Worm (Caenorhabditis elegans): ENCODE results near the gene algn-6.

Gene algn-6

ce11 chrII:8071801-8072544, 32.4 kb downstream of the algn-6 start:
- TF ChIP-seq attf-5 (GFP tag; optimal IDR thresholded peaks at IDR 0.05): peak; percentile 37
- peak; percentile 15 for TF ChIP-seq K12H6.12 (tag; optimal IDR thresholded peaks at IDR 0.05)
- no peak for TF ChIP-seq akir-1 (GFP tag; optimal IDR thresholded peaks at IDR 0.05)
- no peak for TF ChIP-seq mel-28 (tag; optimal IDR thresholded peaks at IDR 0.05; ENCODE audit: borderline replicate concordance)
- no peak for TF ChIP-seq cebp-1 (GFP tag; IDR thresholded peaks at IDR 0.05)
- peak; percentile 34 for TF ChIP-seq cebp-1 (tag; optimal IDR thresholded peaks at IDR 0.05)
- no peak for TF ChIP-seq atf-7 (tag; optimal IDR thresholded peaks at IDR 0.05)
- peak; percentile 50 for TF ChIP-seq somi-1 (GFP tag; optimal IDR thresholded peaks at IDR 0.05)
- no peak for TF ChIP-seq aptf-2 (GFP tag; conservative IDR thresholded peaks at IDR 0.05)
- peak in 1 of 3 experiments; percentile 13 for TF ChIP-seq lin-35 (GFP tag; optimal IDR thresholded peaks at IDR 0.05)

DNA sequence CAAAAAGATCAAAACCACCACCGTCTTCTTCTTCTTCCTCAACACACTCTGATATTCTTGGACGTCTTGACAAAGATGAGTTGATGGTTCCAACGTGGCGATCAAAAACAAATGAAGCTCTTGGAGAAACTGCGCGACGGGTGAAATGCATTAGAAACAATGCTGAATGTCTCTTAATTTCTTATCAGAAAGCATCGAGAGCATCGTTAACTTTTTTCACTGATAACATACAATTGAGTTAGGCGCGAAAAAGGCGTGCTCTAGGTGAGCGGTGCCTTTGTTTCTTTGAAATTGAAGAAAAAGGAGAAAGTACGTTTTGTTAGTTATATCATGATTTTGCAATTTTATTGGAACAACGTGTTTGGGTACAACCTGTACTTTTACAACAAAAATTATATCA, 33.6 kb downstream of the algn-6 start, which contains the start of gene gpcp-2:
gpcp-2 (minus strand) TSS at position 153 of the 400 bp plus-strand sequence.
- TF ChIP-seq F33H1.4 (GFP tag; IDR thresholded peaks at IDR 0.05) (no peak), nhr-80 (tag; optimal IDR thresholded peaks at IDR 0.05) (peak; percentile 48)

DNA sequence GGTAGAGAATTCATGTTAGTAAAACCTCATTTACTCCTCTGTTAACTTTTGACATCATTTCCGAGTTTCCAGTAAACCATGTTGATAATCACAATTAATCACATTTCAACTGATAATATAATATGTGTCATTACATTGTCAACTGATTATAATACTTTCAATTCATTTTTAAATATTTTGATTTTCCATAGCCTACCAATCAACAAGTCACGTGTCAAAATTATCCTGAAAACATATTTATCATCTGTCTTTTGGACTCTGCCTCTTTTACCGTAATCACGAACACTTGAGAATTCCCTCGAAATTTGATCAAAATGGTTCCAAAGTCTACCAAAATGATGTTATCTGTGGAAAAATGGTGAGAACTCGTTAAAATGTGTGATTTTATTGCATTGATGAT, 34.5 kb downstream of the algn-6 start:
- TF ChIP-seq nhr-80 (tag; optimal IDR thresholded peaks at IDR 0.05): peak; percentile 17
- peak; percentile 27 for TF ChIP-seq unc-62 (GFP tag; optimal IDR thresholded peaks at IDR 0.05)
- TF ChIP-seq fkh-3 (tag; optimal IDR thresholded peaks at IDR 0.05): no peak
- no peak for TF ChIP-seq him-1 (tag; optimal IDR thresholded peaks at IDR 0.05)

DNA sequence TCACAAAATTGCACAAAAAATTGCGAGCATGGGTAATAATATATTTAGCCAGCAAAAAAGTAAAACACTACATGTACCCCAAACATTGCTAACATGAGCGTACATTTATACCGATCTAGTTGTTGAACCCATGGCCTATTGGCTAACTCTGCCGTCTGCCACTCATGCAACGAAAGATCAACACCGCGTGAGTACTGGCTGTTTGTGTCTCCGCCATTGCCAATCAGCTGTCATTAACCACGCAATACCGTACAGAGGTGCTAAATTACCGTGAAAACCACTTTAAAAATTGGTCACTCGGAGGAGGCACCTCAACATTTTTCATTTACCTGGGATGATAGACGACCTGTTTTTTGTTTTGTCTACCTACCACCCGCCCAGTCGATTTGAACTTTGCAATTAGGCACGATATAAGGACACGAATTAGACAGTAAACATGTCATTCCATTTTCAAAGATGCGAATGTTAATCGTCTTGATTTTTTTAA, 35.8 kb downstream of the algn-6 start, which contains the start of gene K02C4.2:
K02C4.2 (plus strand) TSS at position 437 of the 487 bp plus-strand sequence.
- TF ChIP-seq F39B2.1 (GFP tag; IDR thresholded peaks at IDR 0.05) (no peak), hsf-1 (GFP tag; IDR thresholded peaks at IDR 0.05) (0 out of 2 replicates have a peak, but pooled peaks have one; percentile 50), aptf-3 (GFP tag; IDR thresholded peaks at IDR 0.05) (peak; percentile 84; the same call in 1 of the 2 replicates), hlh-26 (GFP tag; conservative IDR thresholded peaks at IDR 0.05) (no peak), mel-28 (tag; optimal IDR thresholded peaks at IDR 0.05; ENCODE audit: borderline replicate concordance) (no peak), C17E4.6 (GFP tag; IDR thresholded peaks at IDR 0.05) (no peak), Y56A3A.18 (GFP tag; IDR thresholded peaks at IDR 0.05) (peak; percentile 58; the same call in 1 of the 2 replicates), cebp-2 (GFP tag; IDR thresholded peaks at IDR 0.05) (no peak), tbp1 (GFP tag; optimal IDR thresholded peaks at IDR 0.05) (peak; percentile 95), hrde-1 (tag; optimal IDR thresholded peaks at IDR 0.05; ENCODE audit: borderline replicate concordance) (peak; percentile 63), B0035.1 (tag; optimal IDR thresholded peaks at IDR 0.05) (peak; percentile 19), ztf-28 (GFP tag; IDR thresholded peaks at IDR 0.05) (peak; percentile 73; the same call in 1 of the 2 replicates), sdz-38 (tag; optimal IDR thresholded peaks at IDR 0.05) (no peak), madf-8 (GFP tag; conservative IDR thresholded peaks at IDR 0.05) (no peak), snpc-3.4 (tag; optimal IDR thresholded peaks at IDR 0.05) (peak; percentile 82), F52B5.7 (tag; optimal IDR thresholded peaks at IDR 0.05) (peak; percentile 93), lir-1 (GFP tag; conservative IDR thresholded peaks at IDR 0.05) (no peak; the same call in 1 of the 2 replicates), bed-1 (GFP tag; IDR thresholded peaks at IDR 0.05) (no peak), Y67H2A.10 (GFP tag; conservative IDR thresholded peaks at IDR 0.05) (no peak), dpff-1 (tag; optimal IDR thresholded peaks at IDR 0.05) (no peak), F23B12.7 (tag; optimal IDR thresholded peaks at IDR 0.05; ENCODE audit: insufficient read depth) (peak; percentile 76), F37B4.10 (GFP tag; IDR thresholded peaks at IDR 0.05) (0 out of 2 replicates have a peak, but pooled peaks have one; percentile 35), mes-4 (tag; optimal IDR thresholded peaks at IDR 0.05) (peak; percentile 81), xnd-1 (tag; optimal IDR thresholded peaks at IDR 0.05) (peak; percentile 17), F33H1.4 (GFP tag; IDR thresholded peaks at IDR 0.05) (peak; percentile 28; the same call in 1 of the 2 replicates), pbrm-1 (GFP tag; IDR thresholded peaks at IDR 0.05) (peak; percentile 66; the same call in 1 of the 2 replicates), lin-54 (GFP tag; optimal IDR thresholded peaks at IDR 0.05) (peak; percentile 76), snpc-4 (GFP tag; optimal IDR thresholded peaks at IDR 0.05) (peak; percentile 67), snpc-4 (tag; optimal IDR thresholded peaks at IDR 0.05) (peak in 3 of 4 experiments; percentile 71 to 77 (median 72))

All from whole organism, young adult.